Fruit fly (Drosophila melanogaster): ENCODE results near the gene Sec61gamma.

The Sec61gamma gene

dm6 chrX:19601644-19602043 lies 41.5 kb upstream of the Sec61gamma start, which contains the start of gene CG14220 (continued):
- TF ChIP-seq stwl (tag; optimal IDR thresholded peaks at IDR 0.05), result peak; percentile 83
- no peak for TF ChIP-seq BtbVII (GFP tag; optimal IDR thresholded peaks at IDR 0.05)
- no peak for TF ChIP-seq CG12236 (GFP tag; optimal IDR thresholded peaks at IDR 0.05)
- no peak for TF ChIP-seq HLHmδ (GFP tag; optimal IDR thresholded peaks at IDR 0.05)
- no peak for TF ChIP-seq emc (GFP tag; optimal IDR thresholded peaks at IDR 0.05)
- TF ChIP-seq CG1602 (GFP tag; optimal IDR thresholded peaks at IDR 0.05), result no peak
- no peak for TF ChIP-seq CG12299 (tag; optimal IDR thresholded peaks at IDR 0.05)
- no peak for TF ChIP-seq danr (GFP tag; IDR thresholded peaks at IDR 0.05)
- no peak for TF ChIP-seq oc (tag; optimal IDR thresholded peaks at IDR 0.05)
- TF ChIP-seq CG9437 (GFP tag; optimal IDR thresholded peaks at IDR 0.05), result no peak
- no peak for TF ChIP-seq seq (GFP tag; IDR thresholded peaks at IDR 0.05)
- no peak for TF ChIP-seq slou (GFP tag; optimal IDR thresholded peaks at IDR 0.05)
- TF ChIP-seq CG3163 (GFP tag; optimal IDR thresholded peaks at IDR 0.05), result no peak
- no peak for TF ChIP-seq Awh (GFP tag; IDR thresholded peaks at IDR 0.05)
- TF ChIP-seq Lim3 (GFP tag; IDR thresholded peaks at IDR 0.05), result no peak
- TF ChIP-seq gem (tag; optimal IDR thresholded peaks at IDR 0.05), result no peak
- no peak for TF ChIP-seq CG5245 (GFP tag; optimal IDR thresholded peaks at IDR 0.05)
- TF ChIP-seq pfk (GFP tag; optimal IDR thresholded peaks at IDR 0.05), result peak; percentile 38
- peak; percentile 94 for TF ChIP-seq tna (GFP tag; IDR thresholded peaks at IDR 0.05; ENCODE audit: partially characterized antibody)
- TF ChIP-seq vvl (GFP tag; IDR thresholded peaks at IDR 0.05), result no peak
- peak; percentile 0 for TF ChIP-seq gfzf (GFP tag; optimal IDR thresholded peaks at IDR 0.05)
- TF ChIP-seq Neu2 (GFP tag; optimal IDR thresholded peaks at IDR 0.05; ENCODE audit: borderline replicate concordance), result no peak
- peak; percentile 37 for TF ChIP-seq B-H2 (GFP tag; optimal IDR thresholded peaks at IDR 0.05)
- TF ChIP-seq yki (optimal IDR thresholded peaks at IDR 0.05), result no peak
- TF ChIP-seq unpg (GFP tag; optimal IDR thresholded peaks at IDR 0.05), result no peak
- no peak for TF ChIP-seq CG7271 (tag; optimal IDR thresholded peaks at IDR 0.05)
- TF ChIP-seq zen (tag; optimal IDR thresholded peaks at IDR 0.05), result no peak
- TF ChIP-seq Dip3 (GFP tag; optimal IDR thresholded peaks at IDR 0.05), result no peak
- 0 out of 2 replicates have a peak, but pooled peaks have one; percentile 13 for TF ChIP-seq Xrp1 (GFP tag; IDR thresholded peaks at IDR 0.05)
- no peak for TF ChIP-seq CG3065 (GFP tag; optimal IDR thresholded peaks at IDR 0.05)
- TF ChIP-seq Opbp (GFP tag; IDR thresholded peaks at IDR 0.05; ENCODE audit: partially characterized antibody), result peak; percentile 94
- no peak for TF ChIP-seq pb (GFP tag; optimal IDR thresholded peaks at IDR 0.05)
- peak; percentile 4 for TF ChIP-seq dm (GFP tag; optimal IDR thresholded peaks at IDR 0.05)
- no peak for TF ChIP-seq Doc2 (GFP tag; IDR thresholded peaks at IDR 0.05)
- TF ChIP-seq crp (GFP tag; optimal IDR thresholded peaks at IDR 0.05), result peak in 1 of 2 experiments; percentile 35
- TF ChIP-seq CG8924 (tag; optimal IDR thresholded peaks at IDR 0.05), result peak; percentile 22
- TF ChIP-seq E2f2 (GFP tag; IDR thresholded peaks at IDR 0.05), result peak; percentile 92
- no peak for TF ChIP-seq CG7556 (GFP tag; optimal IDR thresholded peaks at IDR 0.05)
- peak; percentile 40 for TF ChIP-seq CG13894 (tag; optimal IDR thresholded peaks at IDR 0.05)
- no peak for TF ChIP-seq Atf-2 (GFP tag; optimal IDR thresholded peaks at IDR 0.05)
- TF ChIP-seq row (GFP tag; IDR thresholded peaks at IDR 0.05), result peak; percentile 39; the same call in 1 of the 3 replicates
- peak; percentile 90 for TF ChIP-seq BEAF-32 (GFP tag; optimal IDR thresholded peaks at IDR 0.05)
- TF ChIP-seq org-1 (GFP tag; optimal IDR thresholded peaks at IDR 0.05), result no peak
- TF ChIP-seq CG7963 (GFP tag; IDR thresholded peaks at IDR 0.05; ENCODE audit: partially characterized antibody), result peak; percentile 94
- TF ChIP-seq pros (GFP tag; optimal IDR thresholded peaks at IDR 0.05), result no peak
- no peak for TF ChIP-seq CG2875 (GFP tag; optimal IDR thresholded peaks at IDR 0.05)
- no peak for TF ChIP-seq odd (GFP tag; optimal IDR thresholded peaks at IDR 0.05)
- TF ChIP-seq tll (GFP tag; optimal IDR thresholded peaks at IDR 0.05), result no peak
- TF ChIP-seq ssp (GFP tag; IDR thresholded peaks at IDR 0.05), result no peak
- no peak for TF ChIP-seq C15 (GFP tag; IDR thresholded peaks at IDR 0.05)
- peak; percentile 39 for TF ChIP-seq CG9797 (GFP tag; optimal IDR thresholded peaks at IDR 0.05)

All from whole organism, embryonic.